Fruit fly (Drosophila melanogaster): ENCODE data around the gene CG2100.

Gene CG2100

dm6 chr3R:5758624-5759209 lies 22.6 kb upstream of the CG2100 start, which contains the start of gene Sec8 (continued):
- TF ChIP-seq toy (GFP tag; IDR thresholded peaks at IDR 0.05) (no peak), croc (GFP tag; conservative IDR thresholded peaks at IDR 0.05) (no peak), CG6791 (GFP tag; IDR thresholded peaks at IDR 0.05; ENCODE audit: partially characterized antibody) (peak; percentile 91), trem (tag; optimal IDR thresholded peaks at IDR 0.05) (peak; percentile 80), CG10321 (GFP tag; IDR thresholded peaks at IDR 0.05) (no peak), dm (GFP tag; optimal IDR thresholded peaks at IDR 0.05) (peak; percentile 4), nom (GFP tag; optimal IDR thresholded peaks at IDR 0.05) (peak; percentile 15), oc (tag; optimal IDR thresholded peaks at IDR 0.05) (no peak), tgo (GFP tag; IDR thresholded peaks at IDR 0.05) (0 out of 3 replicates have a peak, but pooled peaks have one; percentile 31), dpn (GFP tag; optimal IDR thresholded peaks at IDR 0.05) (peak; percentile 42 to 52), CG33557 (GFP tag; optimal IDR thresholded peaks at IDR 0.05) (no peak), HHEX (GFP tag; optimal IDR thresholded peaks at IDR 0.05) (no peak), da (GFP tag; optimal IDR thresholded peaks at IDR 0.05) (no peak)

- TF ChIP-seq CG10366 (GFP tag; IDR thresholded peaks at IDR 0.05) (no peak), sqz (GFP tag; optimal IDR thresholded peaks at IDR 0.05) (no peak), CG1603 (tag; optimal IDR thresholded peaks at IDR 0.05) (peak; percentile 34), CG1792 (GFP tag; optimal IDR thresholded peaks at IDR 0.05) (no peak), CG13287 (GFP tag; IDR thresholded peaks at IDR 0.05; ENCODE audit: partially characterized antibody) (peak; percentile 47), hb (GFP tag; IDR thresholded peaks at IDR 0.05; ENCODE audit: partially characterized antibody) (no peak), CG12659 (GFP tag; optimal IDR thresholded peaks at IDR 0.05) (peak; percentile 4), danr (GFP tag; IDR thresholded peaks at IDR 0.05) (no peak), gsb-n (tag; optimal IDR thresholded peaks at IDR 0.05) (peak; percentile 61), CkIIα-i1 (GFP tag; IDR thresholded peaks at IDR 0.05) (no peak), NC2α (GFP tag; optimal IDR thresholded peaks at IDR 0.05) (no peak), Scr (GFP tag; IDR thresholded peaks at IDR 0.05; ENCODE audit: partially characterized antibody) (no peak), Hsf (GFP tag; optimal IDR thresholded peaks at IDR 0.05) (no peak), CG1233 (GFP tag; optimal IDR thresholded peaks at IDR 0.05) (no peak), BEAF-32 (GFP tag; optimal IDR thresholded peaks at IDR 0.05) (peak; percentile 33), vvl (GFP tag; IDR thresholded peaks at IDR 0.05) (no peak), Dp (GFP tag; optimal IDR thresholded peaks at IDR 0.05) (peak; percentile 57), phol (tag; optimal IDR thresholded peaks at IDR 0.05) (peak; percentile 16), CG6272 (GFP tag; IDR thresholded peaks at IDR 0.05) (no peak), pzg (GFP tag; optimal IDR thresholded peaks at IDR 0.05) (peak; percentile 75), CG6765 (GFP tag; optimal IDR thresholded peaks at IDR 0.05) (no peak), trem (tag; optimal IDR thresholded peaks at IDR 0.05) (peak; percentile 27), CG9797 (GFP tag; optimal IDR thresholded peaks at IDR 0.05) (peak; percentile 64), klu (GFP tag; IDR thresholded peaks at IDR 0.05) (no peak), CG14710 (tag; optimal IDR thresholded peaks at IDR 0.05) (peak; percentile 30), CG17568 (GFP tag; optimal IDR thresholded peaks at IDR 0.05) (no peak), HLH3B (GFP tag; IDR thresholded peaks at IDR 0.05) (no peak), CG4617 (GFP tag; optimal IDR thresholded peaks at IDR 0.05; ENCODE audit: borderline replicate concordance) (peak; percentile 55), Hr78 (GFP tag; optimal IDR thresholded peaks at IDR 0.05) (no peak), dati (GFP tag; IDR thresholded peaks at IDR 0.05) (no peak), CG3407 (GFP tag; optimal IDR thresholded peaks at IDR 0.05) (no peak), tup (GFP tag; optimal IDR thresholded peaks at IDR 0.05) (no peak), CG2712 (tag; optimal IDR thresholded peaks at IDR 0.05) (peak; percentile 6), Myb (GFP tag; optimal IDR thresholded peaks at IDR 0.05) (no peak), unc-4 (GFP tag; IDR thresholded peaks at IDR 0.05; ENCODE audit: partially characterized antibody) (peak; percentile 19; the same call in 1 of the 2 replicates), CG15479 (GFP tag; optimal IDR thresholded peaks at IDR 0.05) (no peak)
Measured at dm6 chr3R:5754594-5754993, 18.4 kb upstream of the CG2100 start, which contains the start of gene Dcps. TSS of gene Dcps (minus strand) at chr3R:5754774.

All from whole organism, embryonic.